Fruit fly (Drosophila melanogaster) whole organism, larva: ENCODE data around the gene Ccp84Aa.

Experiments
- noc ChIP-seq: fragments of 200-800 bp; sonication (Bioruptor generic); optimal IDR thresholded peaks from 3 replicates; lab custom pipeline; 2019; ENCODE audit warnings: missing biosample characterization, mild to moderate bottlenecking, missing genetic modification characterization, moderate library complexity

The Ccp84Aa gene

DNA sequence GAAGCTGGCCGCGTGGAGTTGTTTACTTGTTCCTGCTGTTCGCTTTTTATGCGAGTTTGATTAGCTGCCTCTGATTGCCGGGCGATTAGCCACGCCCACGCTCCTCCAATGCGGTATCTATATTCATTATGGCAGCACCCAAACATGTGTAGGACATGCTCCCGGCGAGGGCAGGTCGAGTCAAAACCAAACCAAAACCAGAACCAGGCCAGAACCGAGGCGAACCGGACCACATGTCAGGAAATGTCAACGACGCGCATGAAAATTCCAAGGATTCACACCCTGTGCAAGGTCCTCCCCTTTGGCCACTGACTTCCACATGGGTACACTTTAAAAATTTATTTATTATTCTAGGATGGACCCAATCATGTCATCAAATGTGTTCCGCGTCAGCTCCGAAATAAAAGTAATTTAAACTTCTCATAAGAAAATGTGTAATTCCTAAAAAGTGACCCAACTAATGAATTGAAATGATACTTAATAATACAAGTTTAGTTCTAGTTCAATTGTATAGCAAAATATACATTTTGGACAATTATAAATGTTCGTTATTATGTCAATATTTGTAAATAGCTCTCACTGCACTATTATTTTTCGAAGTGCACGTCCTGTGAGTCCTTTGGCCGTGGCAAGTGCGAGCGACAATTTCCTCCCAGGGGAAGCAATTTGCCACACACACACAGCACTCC, 47.7 kb downstream of the Ccp84Aa start:
- TF ChIP-seq noc (tag; lab: Kevin White, UChicago): no peak
